Worm (Caenorhabditis elegans): Measurements from ENCODE around the gene dyf-17.

DNA sequence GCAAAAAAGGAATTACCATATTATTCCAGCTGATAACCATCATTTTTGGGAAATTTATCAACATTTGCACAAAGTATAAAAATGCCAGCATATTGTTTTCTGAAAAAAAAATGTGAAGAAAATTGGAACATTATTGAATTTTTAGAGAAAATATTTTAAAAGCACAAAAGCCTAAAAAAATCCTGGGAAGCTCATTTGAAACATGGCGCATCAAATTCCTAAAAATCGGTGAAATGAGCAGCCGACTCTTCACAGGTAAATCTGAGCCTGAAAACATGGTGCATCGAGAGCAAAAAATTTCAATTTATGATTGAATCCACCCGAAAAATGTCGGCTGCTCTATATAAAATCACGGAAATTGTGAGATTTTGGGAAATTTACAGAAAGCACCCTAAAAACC lies 21.7 kb downstream of the dyf-17 start, which contains the start of gene Y39B6A.7:
- TF ChIP-seq B0019.2 (GFP tag; conservative IDR thresholded peaks at IDR 0.05) (no peak), him-1 (tag; optimal IDR thresholded peaks at IDR 0.05) (no peak), ekl-4 (GFP tag; IDR thresholded peaks at IDR 0.05) (no peak), dpl-1 (GFP tag; optimal IDR thresholded peaks at IDR 0.05) (no peak), rec-8 (tag; optimal IDR thresholded peaks at IDR 0.05) (no peak), ztf-22 (GFP tag; optimal IDR thresholded peaks at IDR 0.05) (no peak), lin-26 (GFP tag; IDR thresholded peaks at IDR 0.05) (no peak), hlh-12 (tag; optimal IDR thresholded peaks at IDR 0.05) (no peak), ceh-79 (tag; optimal IDR thresholded peaks at IDR 0.05) (no peak), atf-7 (tag; optimal IDR thresholded peaks at IDR 0.05) (no peak), nhr-80 (tag; optimal IDR thresholded peaks at IDR 0.05) (no peak)

Measured in whole organism, young adult.